Fruit fly (Drosophila melanogaster) whole organism: ENCODE measurements around the gene CG9689.

Source experiments
- CG8478 ChIP-seq: fragments of >200 bp; optimal IDR thresholded peaks from 2 replicates; lab custom pipeline; 2018; ENCODE audit warnings: inconsistent platforms
- Dll ChIP-seq: fragments of >200 bp; optimal IDR thresholded peaks from 2 replicates; lab custom pipeline; 2017
- EcR ChIP-seq, 2 experiments: fragments of >200 bp; optimal IDR thresholded peaks; 2 replicates each; lab custom pipeline; 2017; ENCODE audit warnings: missing biosample characterization in 2 of 2, missing genetic modification characterization in 2 of 2, missing genetic modification reagents in 2 of 2
- pan ChIP-seq: fragments of >200 bp; optimal IDR thresholded peaks from 2 replicates; lab custom pipeline; 2017
- psq ChIP-seq: fragments of >200 bp; optimal IDR thresholded peaks from 2 replicates; lab custom pipeline; 2017
- usp ChIP-seq: fragments of >200 bp; optimal IDR thresholded peaks from 2 replicates; lab custom pipeline; 2017; ENCODE audit warnings: missing biosample characterization, missing genetic modification characterization, mixed read lengths

The CG9689 gene

dm6 chrX:9881746-9882145 lies at the start of gene CG9689:
TSS of gene CG9689 (plus strand) at chrX:9881953.
- TF ChIP-seq EcR (GFP tag; optimal IDR thresholded peaks at IDR 0.05; lab: Kevin White, UChicago) (no peak), CG8478 (lab: Kevin White, UChicago) (no peak), usp (GFP tag; lab: Kevin White, UChicago) (no peak), Dll (no peak), psq (lab: Kevin White, UChicago) (no peak), pan (lab: Kevin White, UChicago) (no peak)

- TF ChIP-seq CG8478 (lab: Kevin White, UChicago) (no peak), EcR (GFP tag; optimal IDR thresholded peaks at IDR 0.05; lab: Kevin White, UChicago) (no peak), psq (lab: Kevin White, UChicago) (no peak), usp (GFP tag; lab: Kevin White, UChicago) (no peak), Dll (no peak), pan (lab: Kevin White, UChicago) (no peak)
These were observed 48.7 kb upstream of the CG9689 start for dm6 chrX:9833028-9833427.

dm6 chrX:9847529-9847928 lies 34.2 kb upstream of the CG9689 start:
- no peak for TF ChIP-seq usp (GFP tag; lab: Kevin White, UChicago)

- TF ChIP-seq CG8478 (lab: Kevin White, UChicago) (no peak), EcR (GFP tag; optimal IDR thresholded peaks at IDR 0.05; lab: Kevin White, UChicago) (no peak), psq (lab: Kevin White, UChicago) (no peak), pan (lab: Kevin White, UChicago) (no peak), Dll (no peak), usp (GFP tag; lab: Kevin White, UChicago) (no peak)
These were observed 16.9 kb upstream of the CG9689 start, which contains the start of gene Ser7 for dm6 chrX:9864882-9865281. TSS of gene Ser7 (plus strand) at chrX:9865233.

dm6 chrX:9868510-9869248 lies 13.1 kb upstream of the CG9689 start, which contains the start of gene CG45060:
TSS of gene CG45060 (minus strand) at chrX:9868568.
- TF ChIP-seq usp (GFP tag; lab: Kevin White, UChicago) (no peak), CG8478 (lab: Kevin White, UChicago) (no peak), Dll (no peak), EcR (GFP tag; optimal IDR thresholded peaks at IDR 0.05; lab: Kevin White, UChicago) (no peak), pan (lab: Kevin White, UChicago) (no peak), psq (lab: Kevin White, UChicago) (no peak)

- TF ChIP-seq pan (lab: Kevin White, UChicago) (no peak), Dll (no peak), EcR (GFP tag; optimal IDR thresholded peaks at IDR 0.05; lab: Kevin White, UChicago) (no peak), psq (lab: Kevin White, UChicago) (no peak), CG8478 (lab: Kevin White, UChicago) (no peak), usp (GFP tag; lab: Kevin White, UChicago) (no peak)
These were observed 10.1 kb upstream of the CG9689 start, which contains the start of gene CG45061 for dm6 chrX:9871632-9872031. TSS of gene CG45061 (minus strand) at chrX:9871702.

dm6 chrX:9873917-9874316 lies 7.8 kb upstream of the CG9689 start, which contains the start of gene CG32695:
TSS of gene CG32695 (minus strand) at chrX:9874057.
- TF ChIP-seq EcR (GFP tag; optimal IDR thresholded peaks at IDR 0.05; lab: Kevin White, UChicago), result no peak
- no peak for TF ChIP-seq CG8478 (lab: Kevin White, UChicago)

dm6 chrX:9875948-9876853 lies 5.6 kb upstream of the CG9689 start, which contains the start of gene CG15247:
TSS of gene CG15247 (minus strand) at chrX:9876672.
- no peak for TF ChIP-seq EcR (GFP tag; optimal IDR thresholded peaks at IDR 0.05; lab: Kevin White, UChicago)

- no peak for TF ChIP-seq usp (GFP tag; lab: Kevin White, UChicago)
These were observed 4.5 kb upstream of the CG9689 start for dm6 chrX:9877240-9877639.

dm6 chrX:9878125-9878524 lies 3.6 kb upstream of the CG9689 start, which contains the start of gene CG1468:
TSS of gene CG1468 (plus strand) at chrX:9878422.
- TF ChIP-seq psq (lab: Kevin White, UChicago) (no peak), CG8478 (lab: Kevin White, UChicago) (no peak), Dll (no peak), pan (lab: Kevin White, UChicago) (no peak), usp (GFP tag; lab: Kevin White, UChicago) (no peak), EcR (GFP tag; optimal IDR thresholded peaks at IDR 0.05; lab: Kevin White, UChicago) (no peak)

- TF ChIP-seq usp (GFP tag; lab: Kevin White, UChicago), result no peak
- TF ChIP-seq psq (lab: Kevin White, UChicago), result no peak
- TF ChIP-seq CG8478 (lab: Kevin White, UChicago), result no peak
- TF ChIP-seq pan (lab: Kevin White, UChicago), result no peak
- no peak for TF ChIP-seq Dll
- no peak for TF ChIP-seq EcR (GFP tag; optimal IDR thresholded peaks at IDR 0.05; lab: Kevin White, UChicago)
These were observed 2.2 kb upstream of the CG9689 start, which contains the start of gene CG9686 for dm6 chrX:9879570-9879969. TSS of gene CG9686 (plus strand) at chrX:9879870.

- TF ChIP-seq EcR (GFP tag; optimal IDR thresholded peaks at IDR 0.05; lab: Kevin White, UChicago), result no peak
- no peak for TF ChIP-seq Dll
- TF ChIP-seq CG8478 (lab: Kevin White, UChicago), result no peak
- no peak for TF ChIP-seq psq (lab: Kevin White, UChicago)
- no peak for TF ChIP-seq usp (GFP tag; lab: Kevin White, UChicago)
- no peak for TF ChIP-seq pan (lab: Kevin White, UChicago)
These were observed 1.1 kb downstream of the CG9689 start for dm6 chrX:9882900-9883299.
